Comparison of ENCODE assay signal across 2 fruit fly cellular contexts in genomic region chr2L:11469973-11470372, dm6.
TF ChIP-seq lines count a peak whose summit lies in the region.

No protein-coding gene starts in this region.

TF ChIP-seq in whole organism, embryonic, 481 proteins besides CTCF, POLR2A, EP300 and RAD21 (continued from another document):
- TF ChIP-seq lola (GFP tag; optimal IDR thresholded peaks at IDR 0.05; lab: Kevin White, UChicago) (peak in 1 of 3 experiments; percentile 68), CG17829 (tag; optimal IDR thresholded peaks at IDR 0.05; lab: Kevin White, UChicago) (peak; percentile 31), CG34422 (GFP tag; IDR thresholded peaks at IDR 0.05; lab: Robert Waterston, UW) (no peak), CG2712 (tag; optimal IDR thresholded peaks at IDR 0.05; lab: Kevin White, UChicago) (peak; percentile 69), trem (tag; optimal IDR thresholded peaks at IDR 0.05; lab: Kevin White, UChicago) (peak; percentile 8), CG12219 (GFP tag; optimal IDR thresholded peaks at IDR 0.05; lab: Kevin White, UChicago) (no peak), CG9727 (GFP tag; optimal IDR thresholded peaks at IDR 0.05; lab: Kevin White, UChicago) (peak; percentile 35), her (GFP tag; optimal IDR thresholded peaks at IDR 0.05; lab: Kevin White, UChicago) (no peak), CG10979 (tag; optimal IDR thresholded peaks at IDR 0.05; lab: Kevin White, UChicago) (peak; percentile 58), CG4707 (GFP tag; optimal IDR thresholded peaks at IDR 0.05; lab: Kevin White, UChicago) (peak; percentile 65), dmrt11E (tag; optimal IDR thresholded peaks at IDR 0.05; lab: Kevin White, UChicago) (peak; percentile 54), CG14710 (tag; optimal IDR thresholded peaks at IDR 0.05; lab: Kevin White, UChicago) (peak; percentile 47), bsh (GFP tag; optimal IDR thresholded peaks at IDR 0.05; lab: Kevin White, UChicago) (peak in 1 of 2 experiments; percentile 49), CG12391 (tag; optimal IDR thresholded peaks at IDR 0.05; lab: Kevin White, UChicago) (peak; percentile 6), lbe (GFP tag; optimal IDR thresholded peaks at IDR 0.05; lab: Kevin White, UChicago) (no peak), D (optimal IDR thresholded peaks at IDR 0.05; lab: Kevin White, UChicago) (no peak), D (GFP tag; optimal IDR thresholded peaks at IDR 0.05; lab: Kevin White, UChicago) (peak; percentile 38), Oli (tag; optimal IDR thresholded peaks at IDR 0.05; lab: Kevin White, UChicago) (peak; percentile 2), CG4730 (GFP tag; IDR thresholded peaks at IDR 0.05; lab: Robert Waterston, UW) (no peak)
TF ChIP-seq in whole organism, embryonic: peak in this region for 35.

TF ChIP-seq in whole organism, prepupa, 60 proteins besides CTCF, POLR2A, EP300 and RAD21 (continued from another document):
- no peak for TF ChIP-seq Blimp-1 (GFP tag; optimal IDR thresholded peaks at IDR 0.05; lab: Kevin White, UChicago)
- TF ChIP-seq CG32006 (GFP tag; optimal IDR thresholded peaks at IDR 0.05; lab: Kevin White, UChicago), result peak; percentile 48
- TF ChIP-seq CG15336 (GFP tag; IDR thresholded peaks at IDR 0.05; lab: Robert Waterston, UW), result no peak
- TF ChIP-seq Ets21C (GFP tag; optimal IDR thresholded peaks at IDR 0.05; lab: Kevin White, UChicago), result no peak
- peak in 1 of 2 experiments; percentile 4 for TF ChIP-seq salr (GFP tag; optimal IDR thresholded peaks at IDR 0.05; lab: Kevin White, UChicago)
- no peak for TF ChIP-seq fd85E (GFP tag; optimal IDR thresholded peaks at IDR 0.05; lab: Kevin White, UChicago)
- TF ChIP-seq CG10669 (GFP tag; optimal IDR thresholded peaks at IDR 0.05; lab: Kevin White, UChicago), result no peak
- TF ChIP-seq CG3919 (GFP tag; optimal IDR thresholded peaks at IDR 0.05; lab: Kevin White, UChicago), result peak; percentile 24
- no peak for TF ChIP-seq CG9139 (GFP tag; optimal IDR thresholded peaks at IDR 0.05; lab: Kevin White, UChicago)
- 0 out of 3 replicates have a peak, but pooled peaks have one; percentile 32 for TF ChIP-seq CG6163 (GFP tag; IDR thresholded peaks at IDR 0.05; lab: Robert Waterston, UW)
- no peak for TF ChIP-seq CG1621 (tag; optimal IDR thresholded peaks at IDR 0.05; lab: Kevin White, UChicago)
- TF ChIP-seq pdm3 (GFP tag; optimal IDR thresholded peaks at IDR 0.05; lab: Kevin White, UChicago), result no peak
- no peak for TF ChIP-seq CG11902 (GFP tag; optimal IDR thresholded peaks at IDR 0.05; lab: Kevin White, UChicago)
- TF ChIP-seq CG7368 (GFP tag; optimal IDR thresholded peaks at IDR 0.05; lab: Kevin White, UChicago), result peak; percentile 2
- peak; percentile 20 for TF ChIP-seq acj6 (GFP tag; optimal IDR thresholded peaks at IDR 0.05; lab: Kevin White, UChicago)
- TF ChIP-seq ss (GFP tag; optimal IDR thresholded peaks at IDR 0.05; lab: Kevin White, UChicago), result no peak
- no peak for TF ChIP-seq spab (GFP tag; optimal IDR thresholded peaks at IDR 0.05; lab: Kevin White, UChicago)
- TF ChIP-seq CG31627 (GFP tag; optimal IDR thresholded peaks at IDR 0.05; lab: Kevin White, UChicago), result no peak
- no peak for TF ChIP-seq vri (GFP tag; optimal IDR thresholded peaks at IDR 0.05; lab: Kevin White, UChicago)
- TF ChIP-seq achi (GFP tag; optimal IDR thresholded peaks at IDR 0.05; lab: Kevin White, UChicago), result peak; percentile 38
- no peak for TF ChIP-seq CG6276 (GFP tag; optimal IDR thresholded peaks at IDR 0.05; lab: Kevin White, UChicago)
- no peak for TF ChIP-seq svp (GFP tag; lab: Kevin White, UChicago)
- peak; percentile 3 for TF ChIP-seq Lpt (GFP tag; optimal IDR thresholded peaks at IDR 0.05; lab: Kevin White, UChicago)
- TF ChIP-seq dsx (GFP tag; optimal IDR thresholded peaks at IDR 0.05; lab: Kevin White, UChicago; ENCODE audit: poor library complexity, severe bottlenecking), result no peak
- peak; percentile 8 for TF ChIP-seq Met (GFP tag; optimal IDR thresholded peaks at IDR 0.05; lab: Kevin White, UChicago)
- TF ChIP-seq net (GFP tag; optimal IDR thresholded peaks at IDR 0.05; lab: Kevin White, UChicago), result no peak
